Worm (Caenorhabditis elegans) whole organism, early embryonic: Measurements from ENCODE around the gene cpr-1.

ENCODE experiments used
- B0310.2 ChIP-seq: sonication (generic microtip); optimal IDR thresholded peaks from 2 replicates; lab custom pipeline; 2016; ENCODE audit warnings: mild to moderate bottlenecking, missing genetic modification characterization, missing compliant biosample characterization
- aly-1 ChIP-seq: sonication (generic microtip); optimal IDR thresholded peaks from 2 replicates; lab custom pipeline; 2016; ENCODE audit warnings: missing genetic modification characterization, missing compliant biosample characterization
- ama-1 ChIP-seq: fragments of 150-350 bp; optimal IDR thresholded peaks from 2 replicates; lab custom pipeline; 2014
- flt-1 ChIP-seq: fragments of 200-800 bp; sonication (Bioruptor generic); IDR thresholded peaks from 2 replicates; pipeline ENCODE4 v1.3.6; 2022; ENCODE audit warnings: missing genetic modification characterization, missing compliant biosample characterization
- hnd-1 ChIP-seq: sonication (generic microtip); optimal IDR thresholded peaks from 2 replicates; lab custom pipeline; 2016; ENCODE audit warnings: missing genetic modification characterization, missing compliant biosample characterization
- pes-1 ChIP-seq: fragments of 200-800 bp; sonication (Bioruptor generic); IDR thresholded peaks from 2 replicates; pipeline ENCODE4 v1.3.6; 2022; ENCODE audit warnings: missing genetic modification reagents, missing genetic modification characterization, missing compliant biosample characterization
- tbx-11 ChIP-seq: fragments of 200-800 bp; sonication (Bioruptor generic); IDR thresholded peaks from 2 replicates; pipeline ENCODE4 v1.3.6; 2022; ENCODE audit warnings: missing genetic modification characterization, missing compliant biosample characterization
- tbx-37 ChIP-seq: fragments of 200-800 bp; sonication (Bioruptor generic); conservative IDR thresholded peaks from 2 replicates; pipeline ENCODE4 v1.3.6; 2022; ENCODE audit warnings: missing genetic modification reagents, missing genetic modification characterization, missing compliant biosample characterization

ce11 chrV:11964723-11965122 is 10.6 kb upstream of the cpr-1 start, which contains the start of gene F58H1.7:
- no peak for TF ChIP-seq flt-1
- no peak for TF ChIP-seq ama-1 (lab: Kevin White, UChicago)
- no peak for TF ChIP-seq aly-1 (tag; lab: Kevin White, UChicago)
- TF ChIP-seq B0310.2 (tag; lab: Kevin White, UChicago) = no peak
- no peak for TF ChIP-seq tbx-11 (GFP tag; lab: Robert Waterston, UW)
- no peak for TF ChIP-seq hnd-1 (tag; lab: Kevin White, UChicago)
- no peak for TF ChIP-seq tbx-37 (GFP tag; lab: Robert Waterston, UW)
- no peak for TF ChIP-seq pes-1 (GFP tag; lab: Robert Waterston, UW)
